Worm (Caenorhabditis elegans) whole organism, midembryonic: Measurements from ENCODE around the gene frpr-18.

Experiments used
- T22C8.4 ChIP-seq: fragments of 200-800 bp; sonication (Bioruptor generic); IDR thresholded peaks from 2 replicates; pipeline ENCODE4 v1.3.6; 2022; ENCODE audit warnings: missing genetic modification characterization, missing compliant biosample characterization
- cog-1 ChIP-seq: sonication (generic microtip); optimal IDR thresholded peaks from 2 replicates; lab custom pipeline; 2016; ENCODE audit warnings: missing genetic modification characterization, missing compliant biosample characterization
- flt-1 ChIP-seq: fragments of 200-800 bp; sonication (Bioruptor generic); IDR thresholded peaks from 2 replicates; pipeline ENCODE4 v1.3.6; 2022; ENCODE audit warnings: missing genetic modification characterization, missing compliant biosample characterization
- klf-2 ChIP-seq: fragments of 200-800 bp; sonication (Bioruptor generic); conservative IDR thresholded peaks from 2 replicates; pipeline ENCODE4 v1.3.6; 2022; ENCODE audit warnings: missing genetic modification reagents, missing genetic modification characterization, missing compliant biosample characterization
- med-1 ChIP-seq: sonication (generic microtip); optimal IDR thresholded peaks from 2 replicates; lab custom pipeline; 2017; ENCODE audit warnings: missing genetic modification characterization, mild to moderate bottlenecking, missing compliant biosample characterization, antibody characterized with exemption, missing genetic modification reagents; ENCODE audit not compliant: insufficient read depth
- ref-1 ChIP-seq: fragments of 200-800 bp; sonication (Bioruptor generic); conservative IDR thresholded peaks from 2 replicates; pipeline ENCODE4 v1.3.6; 2022; ENCODE audit warnings: missing genetic modification reagents, missing genetic modification characterization, missing compliant biosample characterization
- tab-1 ChIP-seq: fragments of 200-800 bp; sonication (Bioruptor generic); IDR thresholded peaks from 2 replicates; pipeline ENCODE4 v1.3.6; 2022; ENCODE audit warnings: missing genetic modification characterization, missing compliant biosample characterization
- ztf-23 ChIP-seq: fragments of 200-800 bp; sonication (Bioruptor generic); IDR thresholded peaks from 2 replicates; pipeline ENCODE4 v1.3.6; 2022; ENCODE audit warnings: missing genetic modification reagents, missing genetic modification characterization, missing compliant biosample characterization
- ztf-29 ChIP-seq: fragments of 200-800 bp; sonication (Bioruptor generic); IDR thresholded peaks from 2 replicates; pipeline ENCODE4 v1.3.6; 2022; ENCODE audit warnings: missing genetic modification reagents, missing genetic modification characterization, missing compliant biosample characterization

- TF ChIP-seq ref-1 (no peak), ztf-29 (GFP tag; lab: Robert Waterston, UW) (no peak), med-1 (GFP tag; lab: Kevin White, UChicago) (no peak), T22C8.4 (no peak), ztf-23 (GFP tag; lab: Robert Waterston, UW) (no peak), tab-1 (GFP tag; lab: Robert Waterston, UW) (no peak), flt-1 (GFP tag; lab: Robert Waterston, UW) (no peak), klf-2 (GFP tag; lab: Robert Waterston, UW) (no peak), cog-1 (tag; lab: Kevin White, UChicago) (no peak)
These were observed 27.7 kb upstream of the frpr-18 start, which contains the start of gene T15B7.1 for ce11 chrV:6842437-6842836.
